Worm (Caenorhabditis elegans) whole organism, L2 larva: ENCODE measurements around the gene R107.2.

Experiments
- C34F6.9 ChIP-seq: fragments of 150-350 bp; optimal IDR thresholded peaks from 2 replicates; lab custom pipeline; 2014; ENCODE audit warnings: missing biosample characterization, missing genetic modification characterization
- F13H6.1 ChIP-seq: sonication (generic microtip); optimal IDR thresholded peaks from 2 replicates; lab custom pipeline; 2016; ENCODE audit warnings: missing genetic modification characterization, missing compliant biosample characterization
- R02D3.7 ChIP-seq: fragments of 150-350 bp; optimal IDR thresholded peaks from 2 replicates; lab custom pipeline; 2014; ENCODE audit warnings: missing biosample characterization, missing genetic modification characterization
- Y55F3AM.14 ChIP-seq: fragments of 200-800 bp; sonication (Bioruptor generic); optimal IDR thresholded peaks from 2 replicates; lab custom pipeline; 2018; ENCODE audit warnings: mild to moderate bottlenecking, missing genetic modification characterization, missing compliant biosample characterization
- ZK546.5 ChIP-seq: sonication (generic microtip); optimal IDR thresholded peaks from 2 replicates; lab custom pipeline; 2017; ENCODE audit warnings: missing biosample characterization, missing genetic modification characterization
- alr-1 ChIP-seq: fragments of 150-350 bp; optimal IDR thresholded peaks from 2 replicates; lab custom pipeline; 2014; ENCODE audit warnings: missing biosample characterization, missing genetic modification characterization
- aly-2 ChIP-seq: fragments of 150-350 bp; optimal IDR thresholded peaks from 2 replicates; lab custom pipeline; 2014; ENCODE audit warnings: missing biosample characterization, missing genetic modification characterization
- ama-1 ChIP-seq: fragments of 150-350 bp; optimal IDR thresholded peaks from 2 replicates; lab custom pipeline; 2018; ENCODE audit warnings: inconsistent platforms
- blmp-1 ChIP-seq: sonication (generic microtip); optimal IDR thresholded peaks from 2 replicates; lab custom pipeline; 2017; ENCODE audit warnings: missing genetic modification characterization, mild to moderate bottlenecking, missing compliant biosample characterization, antibody characterized with exemption, moderate library complexity; ENCODE audit not compliant: insufficient read depth
- ceh-16 ChIP-seq: fragments of 150-350 bp; optimal IDR thresholded peaks from 2 replicates; lab custom pipeline; 2014; ENCODE audit warnings: missing biosample characterization, missing genetic modification characterization
- ceh-82 ChIP-seq: fragments of 150-350 bp; optimal IDR thresholded peaks from 2 replicates; lab custom pipeline; 2014; ENCODE audit warnings: missing biosample characterization, missing genetic modification characterization
- crh-2 ChIP-seq: sonication (generic microtip); optimal IDR thresholded peaks from 2 replicates; lab custom pipeline; 2017; ENCODE audit warnings: missing biosample characterization, missing genetic modification characterization
- dmd-4 ChIP-seq: sonication (generic microtip); optimal IDR thresholded peaks from 2 replicates; lab custom pipeline; 2017; ENCODE audit warnings: missing biosample characterization, missing genetic modification characterization
- egl-27 ChIP-seq: sonication (generic microtip); optimal IDR thresholded peaks from 3 replicates; lab custom pipeline; 2017; ENCODE audit warnings: missing biosample characterization, missing genetic modification reagents, missing genetic modification characterization
- elt-1 ChIP-seq: fragments of 150-350 bp; optimal IDR thresholded peaks from 2 replicates; lab custom pipeline; 2014; ENCODE audit warnings: missing biosample characterization, missing genetic modification characterization
- elt-3 ChIP-seq: sonication (generic microtip); optimal IDR thresholded peaks from 2 replicates; lab custom pipeline; 2017; ENCODE audit warnings: missing biosample characterization, missing genetic modification characterization
- fos-1 ChIP-seq: fragments of 150-350 bp; optimal IDR thresholded peaks from 2 replicates; lab custom pipeline; 2014; ENCODE audit warnings: missing biosample characterization, missing genetic modification characterization
- gmeb-1 ChIP-seq: fragments of 150-350 bp; optimal IDR thresholded peaks from 2 replicates; lab custom pipeline; 2014; ENCODE audit warnings: missing biosample characterization, missing genetic modification characterization
- lin-11 ChIP-seq: fragments of 150-350 bp; sonication (generic microtip); optimal IDR thresholded peaks from 2 replicates; lab custom pipeline; 2014; ENCODE audit warnings: missing biosample characterization, missing genetic modification characterization, inconsistent platforms, mixed read lengths
- lin-13 ChIP-seq: fragments of 150-350 bp; optimal IDR thresholded peaks from 2 replicates; lab custom pipeline; 2014; ENCODE audit warnings: missing biosample characterization, missing genetic modification reagents, missing genetic modification characterization
- lin-39 ChIP-seq: fragments of 150-350 bp; optimal IDR thresholded peaks from 2 replicates; lab custom pipeline; 2014; ENCODE audit warnings: missing biosample characterization, missing genetic modification reagents, missing genetic modification characterization
- lsy-2 ChIP-seq, 2 experiments: fragments of 150-350 bp in 1 of 2; sonication (generic microtip) in 1 of 2; optimal IDR thresholded peaks; 2 replicates each; lab custom pipeline; 2014 to 2017; ENCODE audit warnings: missing biosample characterization in 2 of 2, missing genetic modification characterization in 2 of 2
- mab-5 ChIP-seq: fragments of 150-350 bp; optimal IDR thresholded peaks from 2 replicates; lab custom pipeline; 2014; ENCODE audit warnings: missing biosample characterization, missing genetic modification characterization
- mbf-1 ChIP-seq: sonication (generic microtip); optimal IDR thresholded peaks from 2 replicates; lab custom pipeline; 2017; ENCODE audit warnings: missing biosample characterization, missing genetic modification characterization
- mdl-1 ChIP-seq, 2 experiments: fragments of 150-350 bp in 1 of 2; sonication (generic microtip) in 1 of 2; optimal IDR thresholded peaks; 2 replicates each; lab custom pipeline; 2017; ENCODE audit warnings: missing biosample characterization in 2 of 2, missing genetic modification characterization in 2 of 2
- nhr-10 ChIP-seq: sonication (generic microtip); optimal IDR thresholded peaks from 2 replicates; lab custom pipeline; 2017; ENCODE audit warnings: missing biosample characterization, missing genetic modification characterization
- nhr-11 ChIP-seq: fragments of 150-350 bp; optimal IDR thresholded peaks from 2 replicates; lab custom pipeline; 2014; ENCODE audit warnings: missing biosample characterization, missing genetic modification characterization
- nhr-12 ChIP-seq: fragments of 150-350 bp; optimal IDR thresholded peaks from 2 replicates; lab custom pipeline; 2014; ENCODE audit warnings: missing biosample characterization, missing genetic modification characterization
- nhr-129 ChIP-seq: fragments of 150-350 bp; optimal IDR thresholded peaks from 2 replicates; lab custom pipeline; 2014; ENCODE audit warnings: missing biosample characterization, missing genetic modification characterization
- nhr-21 ChIP-seq: fragments of 150-350 bp; optimal IDR thresholded peaks from 2 replicates; lab custom pipeline; 2014; ENCODE audit warnings: missing biosample characterization, missing genetic modification characterization
- nhr-23 ChIP-seq: fragments of 150-350 bp; optimal IDR thresholded peaks from 2 replicates; lab custom pipeline; 2014; ENCODE audit warnings: missing biosample characterization, missing genetic modification reagents, missing genetic modification characterization
- nhr-237 ChIP-seq: fragments of 150-350 bp; optimal IDR thresholded peaks from 2 replicates; lab custom pipeline; 2014; ENCODE audit warnings: missing biosample characterization, missing genetic modification characterization
- nhr-25 ChIP-seq: fragments of 150-350 bp; sonication (generic microtip); optimal IDR thresholded peaks from 3 replicates; lab custom pipeline; 2014; ENCODE audit warnings: missing biosample characterization, missing genetic modification characterization
- nhr-6 ChIP-seq: fragments of 150-350 bp; optimal IDR thresholded peaks from 2 replicates; lab custom pipeline; 2014; ENCODE audit warnings: missing biosample characterization, missing genetic modification characterization
- nhr-77 ChIP-seq: fragments of 150-350 bp; optimal IDR thresholded peaks from 2 replicates; lab custom pipeline; 2014; ENCODE audit warnings: missing biosample characterization, missing genetic modification characterization
- peb-1 ChIP-seq: fragments of 150-350 bp; optimal IDR thresholded peaks from 2 replicates; lab custom pipeline; 2014; ENCODE audit warnings: missing biosample characterization, missing genetic modification characterization
- sem-4 ChIP-seq: fragments of 150-350 bp; optimal IDR thresholded peaks from 2 replicates; lab custom pipeline; 2014; ENCODE audit warnings: missing biosample characterization, missing genetic modification reagents, missing genetic modification characterization
- skn-1 ChIP-seq: sonication (generic microtip); optimal IDR thresholded peaks from 2 replicates; lab custom pipeline; 2017; ENCODE audit warnings: missing biosample characterization, missing genetic modification characterization
- sma-3 ChIP-seq: sonication (generic microtip); optimal IDR thresholded peaks from 2 replicates; lab custom pipeline; 2016; ENCODE audit warnings: missing genetic modification reagents, missing genetic modification characterization, missing compliant biosample characterization
- sma-9 ChIP-seq, 2 experiments: fragments of 150-350 bp in 1 of 2; sonication (generic microtip) in 1 of 2; optimal IDR thresholded peaks; 2 replicates each; lab custom pipeline; 2014 to 2016; ENCODE audit warnings: missing genetic modification characterization in 2 of 2, mild to moderate bottlenecking in 1 of 2, missing biosample characterization in 1 of 2, missing compliant biosample characterization in 1 of 2, missing genetic modification reagents in 1 of 2, moderate library complexity in 1 of 2
- snpc-4 ChIP-seq: fragments of 150-350 bp; optimal IDR thresholded peaks from 2 replicates; lab custom pipeline; 2014; ENCODE audit warnings: missing biosample characterization, missing genetic modification characterization
- unc-39 ChIP-seq: fragments of 150-350 bp; optimal IDR thresholded peaks from 2 replicates; lab custom pipeline; 2014; ENCODE audit warnings: missing biosample characterization, missing genetic modification characterization
- unc-55 ChIP-seq: fragments of 150-350 bp; sonication (generic microtip); optimal IDR thresholded peaks from 3 replicates; lab custom pipeline; 2014; ENCODE audit warnings: missing biosample characterization, missing genetic modification reagents, missing genetic modification characterization
- unc-62 ChIP-seq: fragments of 150-350 bp; optimal IDR thresholded peaks from 2 replicates; lab custom pipeline; 2014; ENCODE audit warnings: missing biosample characterization, missing genetic modification reagents, missing genetic modification characterization
- zag-1 ChIP-seq: fragments of 150-350 bp; optimal IDR thresholded peaks from 2 replicates; lab custom pipeline; 2014; ENCODE audit warnings: missing biosample characterization, missing genetic modification characterization
- ztf-1 ChIP-seq: fragments of 200-800 bp; sonication (Bioruptor generic); conservative IDR thresholded peaks from 2 replicates; pipeline ENCODE4 v1.3.6; 2022; ENCODE audit warnings: missing genetic modification characterization, missing compliant biosample characterization
- ztf-11 ChIP-seq: sonication (generic microtip); optimal IDR thresholded peaks from 2 replicates; lab custom pipeline; 2017; ENCODE audit warnings: missing biosample characterization, missing genetic modification characterization
- ztf-4 ChIP-seq: fragments of 150-350 bp; optimal IDR thresholded peaks from 2 replicates; lab custom pipeline; 2014; ENCODE audit warnings: missing biosample characterization, missing genetic modification characterization

R107.2 gene

DNA sequence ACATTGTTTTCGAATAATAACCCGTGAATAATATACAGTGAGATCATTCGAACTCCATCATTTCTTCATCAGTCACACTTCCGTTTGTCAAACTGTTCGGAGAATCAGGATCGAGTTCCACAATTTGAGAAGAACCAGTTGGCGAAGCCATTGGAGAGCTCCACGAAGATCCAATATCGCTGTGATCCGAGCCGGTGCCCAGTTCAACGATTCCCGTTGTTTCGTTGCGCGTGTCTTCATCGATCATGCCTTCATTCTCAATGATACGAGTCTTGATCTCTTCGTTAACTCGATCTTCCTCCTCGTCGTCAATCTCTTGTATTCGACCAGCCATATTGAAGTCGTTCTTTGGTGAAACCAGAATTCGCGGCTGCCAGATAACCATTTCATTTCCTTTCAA lies 6.0 kb upstream of the R107.2 start:
- TF ChIP-seq mab-5 (tag; lab: Kevin White, UChicago) (no peak), nhr-25 (tag; lab: Kevin White, UChicago) (no peak), nhr-23 (no peak), peb-1 (tag; lab: Kevin White, UChicago) (no peak), sma-3 (GFP tag; lab: Kevin White, UChicago) (no peak), lin-11 (tag; lab: Kevin White, UChicago) (no peak), nhr-12 (no peak), lin-39 (tag; lab: Kevin White, UChicago) (no peak), mdl-1 (tag; optimal IDR thresholded peaks at IDR 0.05; lab: Kevin White, UChicago) (no peak), unc-39 (tag; lab: Kevin White, UChicago) (no peak), lsy-2 (tag; optimal IDR thresholded peaks at IDR 0.05; lab: Kevin White, UChicago) (no peak), ceh-82 (tag; lab: Kevin White, UChicago) (no peak), elt-1 (tag; lab: Kevin White, UChicago) (no peak), sma-9 (GFP tag; optimal IDR thresholded peaks at IDR 0.05; lab: Kevin White, UChicago) (no peak), sma-9 (tag; optimal IDR thresholded peaks at IDR 0.05; lab: Kevin White, UChicago) (no peak), C34F6.9 (tag; lab: Kevin White, UChicago) (no peak), nhr-21 (tag; lab: Kevin White, UChicago) (no peak), alr-1 (tag; lab: Kevin White, UChicago) (no peak), skn-1 (tag; lab: Kevin White, UChicago) (no peak), Y55F3AM.14 (GFP tag; lab: Kevin White, UChicago) (no peak), ama-1 (lab: Kevin White, UChicago) (no peak)

DNA sequence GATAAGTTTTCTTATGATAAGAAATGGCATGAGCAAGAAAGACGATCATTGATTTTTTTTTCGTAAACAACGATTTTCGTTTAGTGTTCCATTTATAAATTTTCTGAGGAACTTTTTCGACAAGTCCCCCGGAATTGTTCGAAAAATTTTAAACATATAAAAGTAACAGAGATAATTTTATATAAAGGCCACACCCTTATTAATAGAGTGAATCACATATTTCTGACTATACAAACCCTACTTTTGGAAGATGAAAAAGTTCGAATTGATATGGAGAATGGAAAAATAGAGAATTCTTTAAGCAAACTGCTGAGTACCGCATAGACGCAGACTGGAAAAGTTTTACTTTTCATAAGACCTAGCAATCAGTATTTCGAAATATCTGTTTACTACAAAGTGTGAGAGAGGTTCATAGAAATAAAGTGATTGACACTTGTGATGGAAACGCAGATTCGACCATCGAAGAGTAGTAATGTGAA lies 5.4 kb upstream of the R107.2 start:
- peak; percentile 59 for TF ChIP-seq Y55F3AM.14 (GFP tag; lab: Kevin White, UChicago)
- peak; percentile 43 for TF ChIP-seq snpc-4 (tag; lab: Kevin White, UChicago)
- TF ChIP-seq sma-9 (GFP tag; optimal IDR thresholded peaks at IDR 0.05; lab: Kevin White, UChicago): peak; percentile 65
- no peak for TF ChIP-seq sma-9 (tag; optimal IDR thresholded peaks at IDR 0.05; lab: Kevin White, UChicago)
- TF ChIP-seq dmd-4: no peak
- no peak for TF ChIP-seq egl-27 (tag; lab: Kevin White, UChicago)
- peak; percentile 53 for TF ChIP-seq nhr-25 (tag; lab: Kevin White, UChicago)
- peak; percentile 98 for TF ChIP-seq ztf-4
- peak; percentile 68 for TF ChIP-seq nhr-6 (tag; lab: Kevin White, UChicago)
- no peak for TF ChIP-seq nhr-237
- no peak for TF ChIP-seq mab-5 (tag; lab: Kevin White, UChicago)
- peak; percentile 51 for TF ChIP-seq fos-1 (tag; lab: Kevin White, UChicago)
- TF ChIP-seq nhr-21 (tag; lab: Kevin White, UChicago): peak; percentile 57
- TF ChIP-seq skn-1 (tag; lab: Kevin White, UChicago): peak; percentile 74
- TF ChIP-seq sma-3 (GFP tag; lab: Kevin White, UChicago): peak; percentile 73
- peak; percentile 59 for TF ChIP-seq nhr-11 (tag; lab: Kevin White, UChicago)
- TF ChIP-seq lin-11 (tag; lab: Kevin White, UChicago): no peak
- no peak for TF ChIP-seq ztf-11 (tag; lab: Kevin White, UChicago)
- no peak for TF ChIP-seq ztf-1 (GFP tag; lab: Robert Waterston, UW)
- TF ChIP-seq crh-2 (tag; lab: Kevin White, UChicago): peak; percentile 90
- peak; percentile 85 for TF ChIP-seq lin-13 (GFP tag; lab: Kevin White, UChicago)
- TF ChIP-seq unc-62 (GFP tag; lab: Kevin White, UChicago): peak; percentile 0
- peak; percentile 58 for TF ChIP-seq nhr-12
- TF ChIP-seq unc-55 (GFP tag; lab: Kevin White, UChicago): peak; percentile 60
- peak; percentile 50 for TF ChIP-seq F13H6.1 (tag; lab: Kevin White, UChicago)
- peak; percentile 95 for TF ChIP-seq C34F6.9 (tag; lab: Kevin White, UChicago)
- peak in 1 of 2 experiments; percentile 90 for TF ChIP-seq lsy-2 (tag; optimal IDR thresholded peaks at IDR 0.05; lab: Kevin White, UChicago)
- no peak for TF ChIP-seq nhr-77
- no peak for TF ChIP-seq alr-1 (tag; lab: Kevin White, UChicago)
- no peak for TF ChIP-seq ceh-82 (tag; lab: Kevin White, UChicago)
- TF ChIP-seq lin-39 (tag; lab: Kevin White, UChicago): no peak
- peak; percentile 13 for TF ChIP-seq nhr-10
- peak; percentile 80 for TF ChIP-seq sem-4 (tag; lab: Kevin White, UChicago)
- no peak for TF ChIP-seq blmp-1 (tag; lab: Kevin White, UChicago)
- no peak for TF ChIP-seq nhr-23
- TF ChIP-seq gmeb-1 (tag; lab: Kevin White, UChicago): peak; percentile 71
- no peak for TF ChIP-seq mbf-1 (tag; lab: Kevin White, UChicago)
- peak; percentile 96 for TF ChIP-seq nhr-129 (tag; lab: Kevin White, UChicago)
- TF ChIP-seq ZK546.5 (tag; lab: Kevin White, UChicago): no peak
- TF ChIP-seq ama-1 (lab: Kevin White, UChicago): peak; percentile 99
- TF ChIP-seq R02D3.7: no peak
- TF ChIP-seq peb-1 (tag; lab: Kevin White, UChicago): no peak
- peak; percentile 31 for TF ChIP-seq zag-1 (tag; lab: Kevin White, UChicago)
- no peak for TF ChIP-seq elt-1 (tag; lab: Kevin White, UChicago)
- no peak for TF ChIP-seq aly-2 (tag; lab: Kevin White, UChicago)
- TF ChIP-seq mdl-1 (tag; optimal IDR thresholded peaks at IDR 0.05; lab: Kevin White, UChicago): no peak
- no peak for TF ChIP-seq ceh-16 (tag; lab: Kevin White, UChicago)
- no peak for TF ChIP-seq elt-3 (tag; lab: Kevin White, UChicago)
- no peak for TF ChIP-seq unc-39 (tag; lab: Kevin White, UChicago)
- TF ChIP-seq, all 48 proteins: peak for 25
